Worm (Caenorhabditis elegans) whole organism, mixed stage, embryonic: ENCODE measurements around the gene sma-5.
A peak's percentile ranks its signal among the peaks of the same experiment; 100 is the strongest.

Experiments used
- lsy-2 ChIP-seq: fragments of 150-350 bp; optimal IDR thresholded peaks from 2 replicates; lab custom pipeline; 2014; ENCODE audit warnings: missing biosample characterization, missing genetic modification characterization
- mls-2 ChIP-seq: sonication (generic microtip); optimal IDR thresholded peaks from 2 replicates; lab custom pipeline; 2016; ENCODE audit warnings: mild to moderate bottlenecking, missing genetic modification characterization, moderate library complexity, missing compliant biosample characterization
- pha-4 ChIP-seq: fragments of 150-350 bp; optimal IDR thresholded peaks from 2 replicates; lab custom pipeline; 2018; ENCODE audit warnings: missing biosample characterization, missing genetic modification reagents, missing genetic modification characterization
- snpc-4 ChIP-seq: fragments of 150-350 bp; optimal IDR thresholded peaks from 2 replicates; lab custom pipeline; 2014; ENCODE audit warnings: missing biosample characterization, missing genetic modification characterization

DNA sequence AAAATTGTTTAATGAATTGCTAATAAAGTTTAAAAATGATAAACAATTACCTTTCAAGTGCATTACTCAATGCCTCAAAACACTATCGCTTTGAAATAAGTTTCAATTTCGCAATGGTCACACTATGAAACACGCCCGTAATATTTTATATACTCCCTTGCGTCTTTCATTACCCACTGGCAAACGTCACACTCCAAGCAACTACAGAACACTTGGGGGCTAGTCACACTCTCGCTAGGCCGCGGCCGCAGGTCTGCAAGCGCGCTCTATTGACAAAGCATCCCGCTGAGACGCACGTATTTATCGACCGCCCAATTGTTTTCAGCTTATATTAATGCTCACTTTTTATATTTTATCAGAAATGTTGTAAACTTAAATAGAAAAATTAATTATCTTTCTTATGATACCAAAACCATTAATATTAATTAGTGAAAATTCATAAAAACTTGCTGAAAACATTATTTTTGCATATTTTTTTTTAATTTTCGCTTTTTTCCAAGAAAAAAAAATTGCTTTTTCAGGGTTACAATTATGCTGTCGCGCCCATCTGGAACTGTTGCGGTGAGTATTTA, 12.6 kb upstream of the sma-5 start, which contains the start of the genes nmat-1 and ucr-2.1:
- no peak for TF ChIP-seq snpc-4 (tag; lab: Kevin White, UChicago)
- TF ChIP-seq mls-2 (tag; lab: Kevin White, UChicago): peak; percentile 12
- TF ChIP-seq pha-4: peak; percentile 44
- peak; percentile 39 for TF ChIP-seq lsy-2 (tag; lab: Kevin White, UChicago)
